Fruit fly (Drosophila melanogaster): Measurements from ENCODE around the gene CG7988.
A peak's percentile ranks its signal among the peaks of the same experiment; 100 is the strongest.

The CG7988 gene

DNA sequence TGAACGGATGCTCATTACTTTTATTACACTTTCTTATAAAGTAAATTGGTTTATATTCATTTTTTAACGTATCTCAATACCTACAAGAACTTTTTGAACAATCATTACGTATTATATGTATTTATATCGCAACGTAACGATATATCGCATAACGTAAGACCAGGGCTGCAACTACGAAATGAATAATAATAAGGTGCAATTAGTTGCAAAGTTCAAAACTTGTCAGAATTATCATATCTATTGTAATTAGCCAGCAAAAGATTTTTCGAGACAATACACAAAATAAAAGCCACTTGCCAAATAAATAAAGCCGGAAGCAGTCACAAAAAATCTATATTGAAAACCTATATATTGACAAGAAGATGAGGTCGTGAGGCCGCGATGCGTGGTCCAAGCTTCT lies 5.0 kb upstream of the CG7988 start:
- peak; percentile 36 for TF ChIP-seq CG17801 (GFP tag; optimal IDR thresholded peaks at IDR 0.05; ENCODE audit: partially characterized antibody)

DNA sequence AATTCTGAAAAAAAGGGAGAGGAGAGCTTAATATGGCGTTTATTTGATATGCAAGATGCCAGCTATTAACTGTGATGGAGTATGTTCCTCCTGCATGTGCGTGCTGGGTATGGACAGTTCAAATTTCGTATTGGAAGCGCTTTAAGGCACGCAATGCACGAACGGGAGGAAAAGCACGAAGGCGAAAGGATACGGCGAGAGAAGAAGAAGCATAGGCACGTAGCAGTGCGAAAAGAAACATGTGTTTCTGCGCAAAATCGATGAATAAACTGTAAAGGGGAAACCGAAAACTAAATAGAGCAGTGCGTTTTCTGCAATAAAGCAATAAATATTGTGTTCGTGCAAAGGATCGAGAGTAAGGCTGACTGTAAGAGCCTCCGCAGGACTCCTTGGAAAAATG lies 4.4 kb upstream of the CG7988 start, which contains the start of gene CG14314:
Gene CG14314 (plus strand): TSS at position 243 of the 400 bp plus-strand sequence.
- no peak for TF ChIP-seq CG17801 (GFP tag; optimal IDR thresholded peaks at IDR 0.05; ENCODE audit: partially characterized antibody)

dm6 chr3R:18223434-18223833 lies 3.1 kb downstream of the CG7988 start, which contains the start of the genes mTerf5 and Non3:
mTerf5 (minus strand) TSS chr3R:18223682.
Non3 (plus strand) TSS chr3R:18223722.
- TF ChIP-seq CG17801 (GFP tag; optimal IDR thresholded peaks at IDR 0.05; ENCODE audit: partially characterized antibody): peak; percentile 73

dm6 chr3R:18226043-18226808 lies 5.9 kb downstream of the CG7988 start, which contains the start of the genes CG7168 and Mdh2:
CG7168 (minus strand) TSS chr3R:18226082.
Mdh2 (plus strand) TSS chr3R:18226396.
- TF ChIP-seq CG17801 (GFP tag; optimal IDR thresholded peaks at IDR 0.05; ENCODE audit: partially characterized antibody): peak; percentile 12

DNA sequence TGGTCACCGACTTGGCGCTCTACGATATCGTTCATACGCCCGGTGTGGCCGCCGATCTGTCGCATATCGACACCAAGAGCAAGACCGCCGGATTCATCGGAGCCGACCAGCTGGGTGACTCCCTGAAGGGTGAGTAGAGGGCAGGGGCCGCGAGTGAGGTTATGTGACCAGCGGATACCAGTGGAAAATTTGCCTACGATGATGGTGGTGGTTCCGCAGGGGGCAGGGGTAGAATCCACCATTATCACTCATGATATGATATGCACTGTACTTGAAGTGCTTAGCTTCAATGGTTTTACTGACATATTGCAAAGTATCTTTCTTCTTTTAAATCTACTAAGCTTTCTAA lies 6.5 kb downstream of the CG7988 start:
- TF ChIP-seq CG17801 (GFP tag; optimal IDR thresholded peaks at IDR 0.05; ENCODE audit: partially characterized antibody): no peak

dm6 chr3R:18227385-18227784 lies 7.1 kb downstream of the CG7988 start:
- no peak for TF ChIP-seq CG17801 (GFP tag; optimal IDR thresholded peaks at IDR 0.05; ENCODE audit: partially characterized antibody)

- TF ChIP-seq CG17801 (GFP tag; optimal IDR thresholded peaks at IDR 0.05; ENCODE audit: partially characterized antibody): no peak
These were observed 8.4 kb downstream of the CG7988 start for dm6 chr3R:18228713-18229222.

DNA sequence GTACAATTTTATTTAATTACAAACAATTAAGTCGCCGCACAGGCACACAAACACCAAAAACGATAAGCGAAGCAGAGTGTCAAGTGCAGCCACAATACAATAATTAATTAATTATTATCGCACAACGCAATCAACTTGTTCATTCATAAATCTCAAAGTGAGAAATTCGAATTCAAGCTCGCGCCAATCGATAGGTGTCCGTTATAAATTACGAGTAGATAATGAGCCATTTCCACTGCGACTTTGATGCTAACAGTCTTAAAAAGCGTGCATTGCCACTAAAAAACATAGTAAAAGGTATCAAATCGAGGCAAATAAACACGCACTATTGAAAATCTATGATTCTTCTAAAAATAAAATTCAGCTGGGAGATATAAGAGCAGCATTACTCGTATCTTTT lies 9.9 kb downstream of the CG7988 start:
- TF ChIP-seq CG17801 (GFP tag; optimal IDR thresholded peaks at IDR 0.05; ENCODE audit: partially characterized antibody): no peak

DNA sequence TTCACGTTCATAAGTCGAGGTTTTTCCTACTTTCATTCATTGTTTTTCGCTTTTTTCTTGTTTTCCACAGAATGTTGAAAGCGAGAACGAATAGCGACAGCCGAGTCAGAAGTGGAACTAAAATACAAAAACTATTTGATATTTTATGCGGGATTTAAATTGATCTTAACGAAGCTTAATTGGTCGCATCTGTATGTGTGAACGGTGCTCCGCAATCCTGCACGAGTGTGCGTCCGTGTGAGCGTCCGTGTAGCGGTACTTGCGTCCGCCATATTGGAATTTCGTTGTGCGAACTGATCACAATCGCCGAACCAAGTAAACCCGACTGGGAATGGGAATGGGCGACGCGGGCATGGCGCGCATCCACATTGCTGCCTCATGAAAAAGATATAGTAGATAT lies 11.9 kb downstream of the CG7988 start:
- no peak for TF ChIP-seq CG17801 (GFP tag; optimal IDR thresholded peaks at IDR 0.05; ENCODE audit: partially characterized antibody)

- no peak for TF ChIP-seq CG17801 (GFP tag; optimal IDR thresholded peaks at IDR 0.05; ENCODE audit: partially characterized antibody)
These were observed 14.5 kb downstream of the CG7988 start for dm6 chr3R:18234699-18235257.

DNA sequence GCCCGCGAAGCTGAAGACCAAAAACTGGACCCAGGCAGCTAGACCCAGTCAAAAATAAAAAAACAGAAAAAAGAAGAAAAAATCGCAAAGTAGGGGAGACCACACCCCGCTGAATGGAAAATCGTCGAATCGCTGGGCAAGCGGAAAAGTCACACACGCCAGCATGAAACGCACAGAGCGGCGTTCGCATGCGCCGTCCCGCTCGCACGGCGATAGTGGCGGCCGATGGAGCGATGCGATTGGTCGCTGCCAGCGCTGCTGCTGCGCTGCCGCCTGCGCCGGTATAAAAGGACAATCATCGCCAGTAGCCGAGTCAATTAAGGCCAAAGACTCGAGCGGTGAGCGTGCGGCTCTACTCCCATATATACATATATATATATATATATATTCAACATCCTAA lies 15.6 kb downstream of the CG7988 start, which contains the start of gene repo:
Gene repo (plus strand): TSS at position 314 of the 400 bp plus-strand sequence.
- TF ChIP-seq CG17801 (GFP tag; optimal IDR thresholded peaks at IDR 0.05; ENCODE audit: partially characterized antibody): no peak

- peak; percentile 14 for TF ChIP-seq CG17801 (GFP tag; optimal IDR thresholded peaks at IDR 0.05; ENCODE audit: partially characterized antibody)
These were observed 22.0 kb downstream of the CG7988 start, which contains the start of the genes CG7156 and 14-3-3epsilon for dm6 chr3R:18242089-18242955. CG7156 (minus strand) TSS chr3R:18242159. 14-3-3epsilon (plus strand) TSS chr3R:18242531.

dm6 chr3R:18243000-18243399 lies 22.7 kb downstream of the CG7988 start:
- no peak for TF ChIP-seq CG17801 (GFP tag; optimal IDR thresholded peaks at IDR 0.05; ENCODE audit: partially characterized antibody)

DNA sequence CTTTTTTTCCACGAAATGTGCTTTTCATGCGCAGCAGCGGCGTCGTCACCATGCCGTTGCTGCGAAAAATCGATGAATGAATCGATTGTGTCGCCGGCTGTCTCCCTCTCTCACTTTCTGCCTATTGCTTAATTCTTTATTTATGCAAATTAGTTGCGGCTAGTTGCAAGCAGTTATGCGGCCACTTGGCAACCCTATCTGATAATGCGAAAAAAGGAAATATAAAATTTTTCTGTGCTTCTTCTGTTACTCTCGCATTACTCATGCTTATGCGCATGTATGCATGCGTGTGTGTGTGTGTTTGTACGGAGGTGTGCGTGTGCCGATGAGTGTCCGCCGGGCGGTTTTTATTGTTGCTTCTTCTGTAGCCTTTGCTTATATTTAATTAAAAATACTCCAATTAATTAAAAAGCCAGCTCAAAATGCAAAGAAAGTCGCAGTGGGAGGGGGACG lies 23.4 kb downstream of the CG7988 start:
- TF ChIP-seq CG17801 (GFP tag; optimal IDR thresholded peaks at IDR 0.05; ENCODE audit: partially characterized antibody): no peak

Measured in ovary, adult (tissue).